Worm (Caenorhabditis elegans) whole organism, late embryonic: ENCODE measurements around the gene fbxa-10.

Experiments
- F13H6.1 ChIP-seq: sonication (generic microtip); optimal IDR thresholded peaks from 2 replicates; lab custom pipeline; 2016; ENCODE audit warnings: missing genetic modification characterization, missing compliant biosample characterization
- Y22D7AL.16 ChIP-seq: sonication (generic microtip); optimal IDR thresholded peaks from 2 replicates; lab custom pipeline; 2016; ENCODE audit warnings: missing genetic modification characterization, missing compliant biosample characterization
- ceh-19 ChIP-seq: fragments of 200-800 bp; sonication (Bioruptor generic); optimal IDR thresholded peaks from 2 replicates; lab custom pipeline; 2018; ENCODE audit warnings: mild to moderate bottlenecking, missing genetic modification characterization, missing compliant biosample characterization
- ceh-30 ChIP-seq: fragments of 150-350 bp; optimal IDR thresholded peaks from 2 replicates; lab custom pipeline; 2014; ENCODE audit warnings: missing biosample characterization, missing genetic modification characterization
- ceh-45 ChIP-seq: fragments of 200-800 bp; sonication (Bioruptor generic); IDR thresholded peaks from 2 replicates; pipeline ENCODE4 v1.3.6; 2022; ENCODE audit warnings: missing genetic modification reagents, missing genetic modification characterization, missing compliant biosample characterization
- ceh-48 ChIP-seq: sonication (generic microtip); optimal IDR thresholded peaks from 2 replicates; lab custom pipeline; 2016; ENCODE audit warnings: missing genetic modification characterization, inconsistent platforms, missing compliant biosample characterization
- ceh-9 ChIP-seq: sonication (generic microtip); optimal IDR thresholded peaks from 2 replicates; lab custom pipeline; 2016; ENCODE audit warnings: mild to moderate bottlenecking, missing genetic modification characterization, inconsistent platforms, missing compliant biosample characterization
- dve-1 ChIP-seq: sonication (generic microtip); optimal IDR thresholded peaks from 2 replicates; lab custom pipeline; 2017; ENCODE audit warnings: antibody characterized with exemption, mild to moderate bottlenecking, missing genetic modification characterization, missing compliant biosample characterization
- elt-2 ChIP-seq: sonication (generic microtip); optimal IDR thresholded peaks from 2 replicates; lab custom pipeline; 2016; ENCODE audit warnings: missing genetic modification reagents, missing genetic modification characterization, missing compliant biosample characterization
- eyg-1 ChIP-seq: sonication (generic microtip); optimal IDR thresholded peaks from 2 replicates; lab custom pipeline; 2016; ENCODE audit warnings: missing genotype, missing genetic modification characterization, missing compliant biosample characterization
- fkh-6 ChIP-seq: sonication (generic microtip); optimal IDR thresholded peaks from 2 replicates; lab custom pipeline; 2016; ENCODE audit warnings: missing genetic modification characterization, missing compliant biosample characterization
- hlh-15 ChIP-seq: sonication (generic microtip); optimal IDR thresholded peaks from 2 replicates; lab custom pipeline; 2016; ENCODE audit warnings: missing genetic modification characterization, missing compliant biosample characterization
- npax-4 ChIP-seq: sonication (generic microtip); optimal IDR thresholded peaks from 2 replicates; lab custom pipeline; 2016; ENCODE audit warnings: missing genetic modification characterization, missing compliant biosample characterization
- pax-1 ChIP-seq: fragments of 150-350 bp; optimal IDR thresholded peaks from 2 replicates; lab custom pipeline; 2014; ENCODE audit warnings: missing biosample characterization, missing genetic modification characterization
- sdc-2 ChIP-seq: sonication (generic microtip); optimal IDR thresholded peaks from 2 replicates; lab custom pipeline; 2016; ENCODE audit warnings: missing genotype, missing genetic modification characterization, missing compliant biosample characterization
- sox-4 ChIP-seq: sonication (generic microtip); optimal IDR thresholded peaks from 2 replicates; lab custom pipeline; 2017; ENCODE audit warnings: mild to moderate bottlenecking, missing genetic modification characterization, inconsistent platforms, missing compliant biosample characterization
- unc-42 ChIP-seq: sonication (generic microtip); optimal IDR thresholded peaks from 2 replicates; lab custom pipeline; 2016; ENCODE audit warnings: missing genotype, missing genetic modification characterization, missing compliant biosample characterization
- unc-86 ChIP-seq: sonication (generic microtip); optimal IDR thresholded peaks from 2 replicates; lab custom pipeline; 2016; ENCODE audit warnings: missing genetic modification characterization, missing compliant biosample characterization
- ztf-16 ChIP-seq: sonication (generic microtip); optimal IDR thresholded peaks from 2 replicates; lab custom pipeline; 2017; ENCODE audit warnings: missing genetic modification characterization, missing compliant biosample characterization

The fbxa-10 gene

DNA sequence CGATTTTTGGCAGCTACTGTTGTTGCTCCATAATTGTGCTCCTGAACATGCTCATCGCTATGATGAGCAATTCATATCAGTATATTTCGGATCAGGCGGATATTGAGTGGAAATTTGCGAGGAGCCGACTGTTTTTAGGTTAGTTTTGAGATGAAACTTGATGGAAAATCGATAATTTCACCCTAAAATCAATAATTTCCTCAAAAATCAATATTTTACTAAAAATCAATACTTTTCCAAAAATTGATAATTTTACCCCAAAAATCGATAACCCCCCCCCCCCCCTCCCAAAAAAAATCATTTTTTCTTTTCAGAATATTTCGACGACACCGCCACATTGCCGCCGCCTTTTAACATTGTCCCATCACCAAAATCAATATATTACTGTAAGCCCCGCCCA is 46.7 kb downstream of the fbxa-10 start:
- TF ChIP-seq ceh-30 (tag; lab: Kevin White, UChicago) (no peak), ceh-48 (tag; lab: Kevin White, UChicago) (peak; percentile 17), sdc-2 (tag; lab: Kevin White, UChicago) (no peak)

- TF ChIP-seq unc-42 (tag; lab: Kevin White, UChicago) (no peak), ztf-16 (no peak), F13H6.1 (tag; lab: Kevin White, UChicago) (no peak), sox-4 (tag; lab: Kevin White, UChicago) (no peak), ceh-19 (GFP tag; lab: Kevin White, UChicago) (no peak), ceh-9 (tag; lab: Kevin White, UChicago) (no peak), npax-4 (tag; lab: Kevin White, UChicago) (no peak), unc-86 (tag; lab: Kevin White, UChicago) (no peak), Y22D7AL.16 (no peak), elt-2 (tag; lab: Kevin White, UChicago) (no peak), eyg-1 (tag; lab: Kevin White, UChicago) (no peak), hlh-15 (tag; lab: Kevin White, UChicago) (no peak), pax-1 (tag; lab: Kevin White, UChicago) (no peak), ceh-45 (no peak), fkh-6 (no peak)
Measured at ce11 chrIII:1001297-1001696, 49.1 kb downstream of the fbxa-10 start, which contains the start of gene R06B10.7. Gene R06B10.7 (minus strand): TSS chrIII:1001397.

DNA sequence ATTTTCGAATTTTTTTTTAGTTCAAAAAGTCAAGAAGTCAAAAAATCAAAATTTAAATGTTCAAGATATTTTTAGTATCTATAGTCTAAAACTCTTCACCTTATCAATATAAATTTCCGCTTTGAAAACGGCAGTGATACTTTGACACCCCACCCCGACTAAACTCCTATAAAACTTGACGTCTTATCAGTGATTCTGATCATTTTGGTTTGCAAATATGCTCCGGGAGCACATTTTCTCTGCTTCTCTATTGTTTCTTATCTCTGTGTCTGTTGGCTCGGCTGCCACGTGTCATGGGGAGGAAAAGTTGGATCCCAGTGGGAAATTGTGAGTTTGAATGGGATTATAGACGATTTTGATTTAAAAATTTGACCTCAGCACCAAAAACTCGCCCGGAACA is 50.3 kb downstream of the fbxa-10 start, which contains the start of gene clec-150:
Gene clec-150 (plus strand): TSS at position 198 of the 400 bp plus-strand sequence.
- no peak for TF ChIP-seq dve-1 (tag; lab: Kevin White, UChicago)
- peak; percentile 56 for TF ChIP-seq elt-2 (tag; lab: Kevin White, UChicago)
